Worm (Caenorhabditis elegans) whole organism, L1 larva: Measurements from ENCODE around the gene ubh-4.
A peak's percentile ranks its signal among the peaks of the same experiment; 100 is the strongest.

Source experiments
- C04F5.9 ChIP-seq: sonication (generic microtip); optimal IDR thresholded peaks from 2 replicates; lab custom pipeline; 2016; ENCODE audit warnings: missing genetic modification characterization, missing compliant biosample characterization
- C16A3.4 ChIP-seq: fragments of 150-350 bp; optimal IDR thresholded peaks from 2 replicates; lab custom pipeline; 2014; ENCODE audit warnings: missing biosample characterization, missing genetic modification characterization
- C34B4.2 ChIP-seq: sonication (generic microtip); optimal IDR thresholded peaks from 2 replicates; lab custom pipeline; 2017; ENCODE audit warnings: mild to moderate bottlenecking, missing genetic modification characterization, missing compliant biosample characterization
- aha-1 ChIP-seq: fragments of 150-350 bp; optimal IDR thresholded peaks from 2 replicates; lab custom pipeline; 2014; ENCODE audit warnings: missing biosample characterization, missing genetic modification characterization
- ama-1 ChIP-seq: fragments of 150-350 bp; optimal IDR thresholded peaks from 2 replicates; lab custom pipeline; 2014
- blmp-1 ChIP-seq: fragments of 150-350 bp; optimal IDR thresholded peaks from 2 replicates; lab custom pipeline; 2014; ENCODE audit warnings: missing biosample characterization, missing genetic modification characterization
- ceh-8 ChIP-seq: fragments of 200-800 bp; sonication (Bioruptor generic); optimal IDR thresholded peaks from 2 replicates; lab custom pipeline; 2018; ENCODE audit warnings: mild to moderate bottlenecking, missing genetic modification characterization, moderate library complexity, missing compliant biosample characterization
- ceh-82 ChIP-seq, 3 experiments: fragments of 150-350 bp in 1 of 3; sonication (generic microtip) in 2 of 3; optimal IDR thresholded peaks; 2 replicates each; lab custom pipeline; 2014 to 2017; ENCODE audit warnings: missing biosample characterization in 3 of 3, missing genetic modification characterization in 3 of 3
- ceh-88 ChIP-seq: fragments of 200-800 bp; sonication (Bioruptor generic); IDR thresholded peaks from 2 replicates; pipeline ENCODE4 v1.3.6; 2022; ENCODE audit warnings: missing genetic modification characterization, missing compliant biosample characterization
- ceh-90 ChIP-seq: sonication (generic microtip); optimal IDR thresholded peaks from 2 replicates; lab custom pipeline; 2016; ENCODE audit warnings: missing genetic modification characterization, missing compliant biosample characterization
- ces-1 ChIP-seq: fragments of 150-350 bp; optimal IDR thresholded peaks from 2 replicates; lab custom pipeline; 2014; ENCODE audit warnings: missing biosample characterization, missing genetic modification reagents, missing genetic modification characterization
- dpl-1 ChIP-seq, 3 experiments: fragments of 150-350 bp in 2 of 3; sonication (generic microtip) in 1 of 3; optimal IDR thresholded peaks; 2 replicates each; lab custom pipeline; 2014 to 2017; ENCODE audit warnings: missing biosample characterization in 3 of 3, missing genetic modification characterization in 3 of 3, missing genetic modification reagents in 3 of 3
- efl-1 ChIP-seq, 4 experiments: fragments of 150-350 bp; optimal IDR thresholded peaks in 3 of 4; peaks in 1 of 4; 1 replicate in 1 of 4; 2 replicates in 3 of 4; lab custom pipeline; 2014; ENCODE audit warnings: missing biosample characterization in 2 of 4, missing genetic modification characterization in 2 of 4, missing genetic modification reagents in 2 of 4
- efl-3 ChIP-seq: fragments of 200-800 bp; sonication (Bioruptor generic); optimal IDR thresholded peaks from 2 replicates; lab custom pipeline; 2018; ENCODE audit warnings: mild to moderate bottlenecking, missing genetic modification characterization, missing compliant biosample characterization
- egl-13 ChIP-seq: sonication (generic microtip); optimal IDR thresholded peaks from 2 replicates; lab custom pipeline; 2016; ENCODE audit warnings: missing genotype, missing genetic modification reagents, missing genetic modification characterization, missing compliant biosample characterization
- elt-2 ChIP-seq: sonication (generic microtip); optimal IDR thresholded peaks from 2 replicates; lab custom pipeline; 2016; ENCODE audit warnings: missing genetic modification characterization, mild to moderate bottlenecking, inconsistent platforms, missing compliant biosample characterization, missing genetic modification reagents
- elt-3 ChIP-seq, 6 experiments: fragments of 150-350 bp in 1 of 6; sonication (generic microtip); optimal IDR thresholded peaks; 2 replicates each; lab custom pipeline; 2017 to 2018; ENCODE audit warnings: missing biosample characterization in 6 of 6, missing genetic modification characterization in 6 of 6, inconsistent platforms in 1 of 6
- ets-5 ChIP-seq: fragments of 200-800 bp; sonication (Bioruptor generic); IDR thresholded peaks from 2 replicates; pipeline ENCODE4 v1.3.6; 2022; ENCODE audit warnings: missing genetic modification characterization, missing compliant biosample characterization
- fkh-4 ChIP-seq: sonication (generic microtip); optimal IDR thresholded peaks from 2 replicates; lab custom pipeline; 2016; ENCODE audit warnings: missing compliant biosample characterization, missing genetic modification characterization, borderline replicate concordance
- grh-1 ChIP-seq: fragments of 200-800 bp; sonication (Bioruptor generic); IDR thresholded peaks from 2 replicates; pipeline ENCODE4 v1.3.6; 2022; ENCODE audit warnings: missing genetic modification reagents, missing genetic modification characterization, missing compliant biosample characterization
- hlh-17 ChIP-seq: fragments of 200-800 bp; sonication (Bioruptor generic); optimal IDR thresholded peaks from 2 replicates; lab custom pipeline; 2018; ENCODE audit warnings: missing genetic modification characterization, mild to moderate bottlenecking, missing compliant biosample characterization, moderate library complexity, borderline replicate concordance
- hpl-2 ChIP-seq: fragments of 150-350 bp; optimal IDR thresholded peaks from 2 replicates; lab custom pipeline; 2014; ENCODE audit warnings: missing biosample characterization, missing genetic modification reagents, missing genetic modification characterization
- lin-14 ChIP-seq: fragments of 200-800 bp; sonication (Bioruptor generic); optimal IDR thresholded peaks from 2 replicates; lab custom pipeline; 2018; ENCODE audit warnings: mild to moderate bottlenecking, missing genetic modification characterization, moderate library complexity, missing compliant biosample characterization
- lin-15B ChIP-seq: fragments of 150-350 bp; sonication (generic microtip); optimal IDR thresholded peaks from 3 replicates; lab custom pipeline; 2014; ENCODE audit warnings: missing biosample characterization, missing genetic modification characterization
- lin-35 ChIP-seq, 2 experiments: fragments of 150-350 bp; optimal IDR thresholded peaks; 2 replicates each; lab custom pipeline; 2014; ENCODE audit warnings: missing biosample characterization in 2 of 2, missing genetic modification characterization in 2 of 2, missing genetic modification reagents in 2 of 2
- lin-39 ChIP-seq: fragments of 150-350 bp; optimal IDR thresholded peaks from 2 replicates; lab custom pipeline; 2014; ENCODE audit warnings: missing biosample characterization, missing genetic modification reagents, missing genetic modification characterization
- lsy-2 ChIP-seq, 2 experiments: fragments of 150-350 bp; optimal IDR thresholded peaks; 2 replicates each; lab custom pipeline; 2014; ENCODE audit warnings: missing biosample characterization in 2 of 2, missing genetic modification characterization in 2 of 2
- mab-9 ChIP-seq: fragments of 200-800 bp; sonication (Bioruptor generic); IDR thresholded peaks from 2 replicates; pipeline ENCODE4 v1.3.6; 2022; ENCODE audit warnings: missing genetic modification reagents, missing genetic modification characterization, missing compliant biosample characterization
- mdl-1 ChIP-seq, 2 experiments: fragments of 150-350 bp; optimal IDR thresholded peaks; 2 replicates each; lab custom pipeline; 2014 to 2017; ENCODE audit warnings: missing biosample characterization in 2 of 2, missing genetic modification characterization in 2 of 2, inconsistent platforms in 1 of 2
- mef-2 ChIP-seq: fragments of 150-350 bp; optimal IDR thresholded peaks from 2 replicates; lab custom pipeline; 2014; ENCODE audit warnings: missing biosample characterization, missing genetic modification characterization
- mep-1 ChIP-seq: fragments of 150-350 bp; optimal IDR thresholded peaks from 2 replicates; lab custom pipeline; 2014; ENCODE audit warnings: missing biosample characterization, missing genetic modification characterization
- nhr-19 ChIP-seq: fragments of 200-800 bp; sonication (Bioruptor generic); conservative IDR thresholded peaks from 2 replicates; pipeline ENCODE4 v1.3.6; 2022; ENCODE audit warnings: missing genetic modification characterization, missing compliant biosample characterization
- nhr-20 ChIP-seq: sonication (generic microtip); optimal IDR thresholded peaks from 2 replicates; lab custom pipeline; 2016; ENCODE audit warnings: mild to moderate bottlenecking, missing genetic modification characterization, missing compliant biosample characterization
- nhr-47 ChIP-seq: sonication (generic microtip); optimal IDR thresholded peaks from 2 replicates; lab custom pipeline; 2016; ENCODE audit warnings: mild to moderate bottlenecking, missing genetic modification characterization, moderate library complexity, missing compliant biosample characterization
- nhr-76 ChIP-seq: sonication (generic microtip); optimal IDR thresholded peaks from 2 replicates; lab custom pipeline; 2017; ENCODE audit warnings: missing biosample characterization, missing genetic modification characterization
- nhr-84 ChIP-seq: sonication (generic microtip); optimal IDR thresholded peaks from 2 replicates; lab custom pipeline; 2017; ENCODE audit warnings: missing biosample characterization, missing genetic modification characterization
- pax-3 ChIP-seq: fragments of 200-800 bp; sonication (Bioruptor generic); optimal IDR thresholded peaks from 2 replicates; lab custom pipeline; 2018; ENCODE audit warnings: mild to moderate bottlenecking, missing genetic modification characterization, moderate library complexity, missing compliant biosample characterization
- pqm-1 ChIP-seq: sonication (generic microtip); optimal IDR thresholded peaks from 3 replicates; lab custom pipeline; 2017; ENCODE audit warnings: missing biosample characterization, missing genetic modification characterization
- skn-1 ChIP-seq: fragments of 150-350 bp; optimal IDR thresholded peaks from 2 replicates; lab custom pipeline; 2014; ENCODE audit warnings: missing biosample characterization, missing genetic modification characterization
- snu-23 ChIP-seq: sonication (generic microtip); optimal IDR thresholded peaks from 2 replicates; lab custom pipeline; 2016; ENCODE audit warnings: missing genetic modification characterization, missing compliant biosample characterization
- sox-4 ChIP-seq: sonication (generic microtip); optimal IDR thresholded peaks from 2 replicates; lab custom pipeline; 2016; ENCODE audit warnings: missing genetic modification characterization, missing compliant biosample characterization
- swsn-7 ChIP-seq: sonication (generic microtip); optimal IDR thresholded peaks from 2 replicates; lab custom pipeline; 2016; ENCODE audit warnings: missing genetic modification characterization, missing compliant biosample characterization
- tlp-1 ChIP-seq: fragments of 150-350 bp; optimal IDR thresholded peaks from 2 replicates; lab custom pipeline; 2014; ENCODE audit warnings: missing biosample characterization, missing genetic modification characterization
- unc-130 ChIP-seq: fragments of 150-350 bp; optimal IDR thresholded peaks from 2 replicates; lab custom pipeline; 2017; ENCODE audit warnings: missing biosample characterization, missing genetic modification characterization, inconsistent platforms
- unc-62 ChIP-seq: fragments of 150-350 bp; optimal IDR thresholded peaks from 2 replicates; lab custom pipeline; 2014; ENCODE audit warnings: missing biosample characterization, missing genetic modification reagents, missing genetic modification characterization
- vab-15 ChIP-seq: sonication (generic microtip); optimal IDR thresholded peaks from 2 replicates; lab custom pipeline; 2017; ENCODE audit warnings: missing genotype, mild to moderate bottlenecking, missing genetic modification characterization, missing compliant biosample characterization

Gene ubh-4

DNA sequence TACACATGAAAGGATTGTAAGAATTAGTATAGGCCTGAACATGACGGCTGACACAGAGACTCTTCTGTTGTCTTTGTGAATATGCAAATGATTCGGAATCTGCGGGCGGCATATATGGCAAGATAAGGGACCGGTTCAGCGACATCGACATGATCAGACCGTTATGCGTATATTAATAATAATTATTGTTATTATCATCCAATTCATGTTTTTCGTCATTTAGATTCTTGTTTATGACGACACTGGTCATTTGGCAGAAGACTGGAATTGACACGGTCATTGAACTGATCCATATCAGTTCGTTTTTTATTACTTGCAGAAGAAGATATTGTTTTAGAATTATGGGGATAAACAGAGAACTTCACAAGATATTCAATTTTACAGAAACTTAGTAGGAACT is 11.1 kb upstream of the ubh-4 start, which contains the start of gene mtre-1:
Gene mtre-1, minus strand, starts transcription at position 101 of the 400 bp plus-strand sequence.
- TF ChIP-seq tlp-1 (tag; lab: Kevin White, UChicago) (no peak), ceh-8 (GFP tag; lab: Kevin White, UChicago) (no peak), ceh-90 (tag; lab: Kevin White, UChicago) (no peak), ceh-88 (GFP tag; lab: Robert Waterston, UW) (no peak), lin-35 (GFP tag; optimal IDR thresholded peaks at IDR 0.05; lab: Kevin White, UChicago) (no peak), efl-3 (GFP tag; lab: Kevin White, UChicago) (no peak), hlh-17 (GFP tag; lab: Kevin White, UChicago) (no peak), nhr-84 (no peak), efl-1 (optimal IDR thresholded peaks at IDR 0.05; lab: Kevin White, UChicago) (no peak), efl-1 (GFP tag; optimal IDR thresholded peaks at IDR 0.05 in 1 of 2; lab: Kevin White, UChicago) (no peak), unc-130 (tag; lab: Kevin White, UChicago) (no peak), nhr-76 (tag; lab: Kevin White, UChicago) (no peak), elt-3 (tag; optimal IDR thresholded peaks at IDR 0.05; lab: Kevin White, UChicago) (no peak), mab-9 (GFP tag; lab: Robert Waterston, UW) (no peak)

DNA sequence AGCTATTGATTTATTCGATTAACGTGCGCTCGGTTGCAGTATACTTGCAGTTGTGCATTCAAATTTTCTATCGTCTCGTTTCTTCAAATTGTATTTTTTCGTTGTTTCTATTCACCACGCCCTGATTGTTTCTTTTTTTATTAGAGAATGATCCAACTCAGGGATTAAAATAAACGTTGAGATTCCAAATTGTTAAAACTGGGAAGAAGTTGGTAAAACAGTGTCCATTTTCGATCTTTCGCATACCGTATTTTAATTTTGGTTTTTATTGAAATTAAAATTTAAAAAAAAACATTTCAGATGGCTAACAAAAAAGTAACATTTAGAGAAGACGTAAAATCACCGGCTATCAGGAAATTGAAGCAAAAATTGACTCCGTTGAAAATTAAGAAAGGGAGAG is 7.9 kb upstream of the ubh-4 start, which contains the start of gene apn-1:
Gene apn-1, plus strand, starts transcription at position 301 of the 400 bp plus-strand sequence.
- TF ChIP-seq tlp-1 (tag; lab: Kevin White, UChicago): no peak
- no peak for TF ChIP-seq mep-1 (tag; lab: Kevin White, UChicago)
- TF ChIP-seq nhr-19: no peak
- no peak for TF ChIP-seq C04F5.9 (tag; lab: Kevin White, UChicago)
- TF ChIP-seq unc-130 (tag; lab: Kevin White, UChicago): no peak
- TF ChIP-seq pax-3 (tag; lab: Kevin White, UChicago): no peak
- no peak for TF ChIP-seq snu-23 (GFP tag; lab: Kevin White, UChicago)
- TF ChIP-seq nhr-47: no peak
- no peak for TF ChIP-seq C34B4.2 (tag; lab: Kevin White, UChicago)
- no peak for TF ChIP-seq fkh-4
- no peak for TF ChIP-seq nhr-84
- no peak for TF ChIP-seq grh-1 (GFP tag; lab: Robert Waterston, UW)
- TF ChIP-seq egl-13 (tag; lab: Kevin White, UChicago): no peak
- TF ChIP-seq lin-39 (tag; lab: Kevin White, UChicago): no peak
- TF ChIP-seq mdl-1 (tag; optimal IDR thresholded peaks at IDR 0.05; lab: Kevin White, UChicago): no peak
- TF ChIP-seq lin-15B (tag; lab: Kevin White, UChicago): no peak
- TF ChIP-seq sox-4 (tag; lab: Kevin White, UChicago): no peak
- no peak for TF ChIP-seq mef-2 (tag; lab: Kevin White, UChicago)
- TF ChIP-seq, all 84 proteins: peak for 0

DNA sequence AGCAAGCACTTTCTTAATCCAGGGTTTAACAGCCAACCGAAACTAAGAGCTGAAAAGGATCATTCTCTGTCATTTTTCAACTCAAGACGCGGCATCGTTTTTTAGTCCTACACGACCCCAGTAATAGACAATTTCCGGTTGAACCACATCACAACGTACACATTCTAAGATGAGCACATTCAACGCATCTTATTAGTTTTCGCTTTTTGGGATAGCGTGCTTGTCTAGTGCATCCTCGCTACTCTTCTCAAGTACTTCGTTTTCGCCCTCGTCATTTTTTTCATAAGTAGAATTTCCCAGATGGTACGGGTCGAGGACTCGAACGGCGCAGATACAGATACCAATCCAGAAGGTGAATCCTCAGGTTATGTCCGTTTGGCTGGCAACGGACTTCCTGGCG is 2.9 kb upstream of the ubh-4 start, which contains the start of gene T05H10.1:
Gene T05H10.1, plus strand, starts transcription at position 301 of the 400 bp plus-strand sequence.
- TF ChIP-seq grh-1 (GFP tag; lab: Robert Waterston, UW): no peak
- no peak for TF ChIP-seq efl-3 (GFP tag; lab: Kevin White, UChicago)
- no peak for TF ChIP-seq hpl-2 (GFP tag; lab: Kevin White, UChicago)
- no peak for TF ChIP-seq ama-1 (lab: Kevin White, UChicago)
- TF ChIP-seq lin-15B (tag; lab: Kevin White, UChicago): no peak
- no peak for TF ChIP-seq elt-2 (tag; lab: Kevin White, UChicago)
- TF ChIP-seq ces-1 (GFP tag; lab: Kevin White, UChicago): no peak
- TF ChIP-seq aha-1 (tag; lab: Kevin White, UChicago): no peak
- no peak for TF ChIP-seq swsn-7 (tag; lab: Kevin White, UChicago)
- TF ChIP-seq C34B4.2 (tag; lab: Kevin White, UChicago): no peak
- no peak for TF ChIP-seq unc-62
- TF ChIP-seq sox-4 (tag; lab: Kevin White, UChicago): no peak

DNA sequence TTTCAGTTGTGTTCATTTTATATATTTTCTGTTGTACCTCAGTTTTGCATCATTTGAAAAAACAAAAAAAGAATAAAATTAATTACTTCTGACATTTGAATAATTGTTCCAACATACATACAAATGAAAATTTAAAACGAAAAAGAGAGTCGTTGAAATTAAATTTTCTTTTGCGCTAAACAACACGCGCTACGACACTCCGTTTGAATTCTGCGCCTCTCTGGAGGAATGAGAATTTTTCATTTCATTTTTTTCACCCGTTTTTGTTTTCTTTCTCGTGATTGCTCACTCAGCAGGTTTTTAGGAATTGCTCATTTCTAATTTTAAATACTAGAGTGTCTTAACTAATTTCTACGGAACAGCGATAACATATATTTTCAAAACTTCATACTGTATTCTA is 2.2 kb upstream of the ubh-4 start:
- no peak for TF ChIP-seq pqm-1 (tag; lab: Kevin White, UChicago)
- peak; percentile 48 for TF ChIP-seq blmp-1
- TF ChIP-seq nhr-20 (tag; lab: Kevin White, UChicago): peak; percentile 32
- TF ChIP-seq skn-1 (tag; lab: Kevin White, UChicago): peak; percentile 21
- peak; percentile 30 for TF ChIP-seq lin-14 (GFP tag; lab: Kevin White, UChicago)
- peak; percentile 21 to 38 for TF ChIP-seq efl-1 (optimal IDR thresholded peaks at IDR 0.05; lab: Kevin White, UChicago)
- TF ChIP-seq efl-1 (GFP tag; optimal IDR thresholded peaks at IDR 0.05 in 1 of 2; lab: Kevin White, UChicago): peak; percentile 47 to 68
- peak; percentile 43 for TF ChIP-seq snu-23 (GFP tag; lab: Kevin White, UChicago)
- peak in 1 of 3 experiments; percentile 16 for TF ChIP-seq ceh-82 (tag; optimal IDR thresholded peaks at IDR 0.05; lab: Kevin White, UChicago)
- no peak for TF ChIP-seq ets-5 (GFP tag; lab: Robert Waterston, UW)
- TF ChIP-seq ceh-90 (tag; lab: Kevin White, UChicago): no peak
- TF ChIP-seq dpl-1 (GFP tag; optimal IDR thresholded peaks at IDR 0.05; lab: Kevin White, UChicago): peak in 2 of 3 experiments; percentile 12 to 42
- no peak for TF ChIP-seq vab-15 (tag; lab: Kevin White, UChicago)
- peak; percentile 65 to 74 for TF ChIP-seq lsy-2 (tag; optimal IDR thresholded peaks at IDR 0.05; lab: Kevin White, UChicago)
- TF ChIP-seq C16A3.4 (tag; lab: Kevin White, UChicago): peak; percentile 18
